Worm (Caenorhabditis elegans) whole organism, L2 larva: ENCODE results near the gene srh-272.

ENCODE experiments used
- C34F6.9 ChIP-seq: fragments of 150-350 bp; optimal IDR thresholded peaks from 2 replicates; lab custom pipeline; 2014; ENCODE audit warnings: missing biosample characterization, missing genetic modification characterization
- F13H6.1 ChIP-seq: sonication (generic microtip); optimal IDR thresholded peaks from 2 replicates; lab custom pipeline; 2016; ENCODE audit warnings: missing genetic modification characterization, missing compliant biosample characterization
- R02D3.7 ChIP-seq: fragments of 150-350 bp; optimal IDR thresholded peaks from 2 replicates; lab custom pipeline; 2014; ENCODE audit warnings: missing biosample characterization, missing genetic modification characterization
- Y55F3AM.14 ChIP-seq: fragments of 200-800 bp; sonication (Bioruptor generic); optimal IDR thresholded peaks from 2 replicates; lab custom pipeline; 2018; ENCODE audit warnings: mild to moderate bottlenecking, missing genetic modification characterization, missing compliant biosample characterization
- ZK546.5 ChIP-seq: sonication (generic microtip); optimal IDR thresholded peaks from 2 replicates; lab custom pipeline; 2017; ENCODE audit warnings: missing biosample characterization, missing genetic modification characterization
- ama-1 ChIP-seq: fragments of 150-350 bp; optimal IDR thresholded peaks from 2 replicates; lab custom pipeline; 2018; ENCODE audit warnings: inconsistent platforms
- blmp-1 ChIP-seq: sonication (generic microtip); optimal IDR thresholded peaks from 2 replicates; lab custom pipeline; 2017; ENCODE audit warnings: missing genetic modification characterization, mild to moderate bottlenecking, missing compliant biosample characterization, antibody characterized with exemption, moderate library complexity; ENCODE audit not compliant: insufficient read depth
- ceh-82 ChIP-seq: fragments of 150-350 bp; optimal IDR thresholded peaks from 2 replicates; lab custom pipeline; 2014; ENCODE audit warnings: missing biosample characterization, missing genetic modification characterization
- crh-2 ChIP-seq: sonication (generic microtip); optimal IDR thresholded peaks from 2 replicates; lab custom pipeline; 2017; ENCODE audit warnings: missing biosample characterization, missing genetic modification characterization
- dmd-4 ChIP-seq: sonication (generic microtip); optimal IDR thresholded peaks from 2 replicates; lab custom pipeline; 2017; ENCODE audit warnings: missing biosample characterization, missing genetic modification characterization
- egl-27 ChIP-seq: sonication (generic microtip); optimal IDR thresholded peaks from 3 replicates; lab custom pipeline; 2017; ENCODE audit warnings: missing biosample characterization, missing genetic modification reagents, missing genetic modification characterization
- elt-1 ChIP-seq: fragments of 150-350 bp; optimal IDR thresholded peaks from 2 replicates; lab custom pipeline; 2014; ENCODE audit warnings: missing biosample characterization, missing genetic modification characterization
- elt-3 ChIP-seq: sonication (generic microtip); optimal IDR thresholded peaks from 2 replicates; lab custom pipeline; 2017; ENCODE audit warnings: missing biosample characterization, missing genetic modification characterization
- fos-1 ChIP-seq: fragments of 150-350 bp; optimal IDR thresholded peaks from 2 replicates; lab custom pipeline; 2014; ENCODE audit warnings: missing biosample characterization, missing genetic modification characterization
- gmeb-1 ChIP-seq: fragments of 150-350 bp; optimal IDR thresholded peaks from 2 replicates; lab custom pipeline; 2014; ENCODE audit warnings: missing biosample characterization, missing genetic modification characterization
- lin-11 ChIP-seq: fragments of 150-350 bp; sonication (generic microtip); optimal IDR thresholded peaks from 2 replicates; lab custom pipeline; 2014; ENCODE audit warnings: missing biosample characterization, missing genetic modification characterization, inconsistent platforms, mixed read lengths
- lin-13 ChIP-seq: fragments of 150-350 bp; optimal IDR thresholded peaks from 2 replicates; lab custom pipeline; 2014; ENCODE audit warnings: missing biosample characterization, missing genetic modification reagents, missing genetic modification characterization
- lin-39 ChIP-seq: fragments of 150-350 bp; optimal IDR thresholded peaks from 2 replicates; lab custom pipeline; 2014; ENCODE audit warnings: missing biosample characterization, missing genetic modification reagents, missing genetic modification characterization
- mab-5 ChIP-seq: fragments of 150-350 bp; optimal IDR thresholded peaks from 2 replicates; lab custom pipeline; 2014; ENCODE audit warnings: missing biosample characterization, missing genetic modification characterization
- mdl-1 ChIP-seq, 2 experiments: fragments of 150-350 bp in 1 of 2; sonication (generic microtip) in 1 of 2; optimal IDR thresholded peaks; 2 replicates each; lab custom pipeline; 2017; ENCODE audit warnings: missing biosample characterization in 2 of 2, missing genetic modification characterization in 2 of 2
- nhr-11 ChIP-seq: fragments of 150-350 bp; optimal IDR thresholded peaks from 2 replicates; lab custom pipeline; 2014; ENCODE audit warnings: missing biosample characterization, missing genetic modification characterization
- nhr-12 ChIP-seq: fragments of 150-350 bp; optimal IDR thresholded peaks from 2 replicates; lab custom pipeline; 2014; ENCODE audit warnings: missing biosample characterization, missing genetic modification characterization
- nhr-129 ChIP-seq: fragments of 150-350 bp; optimal IDR thresholded peaks from 2 replicates; lab custom pipeline; 2014; ENCODE audit warnings: missing biosample characterization, missing genetic modification characterization
- nhr-21 ChIP-seq: fragments of 150-350 bp; optimal IDR thresholded peaks from 2 replicates; lab custom pipeline; 2014; ENCODE audit warnings: missing biosample characterization, missing genetic modification characterization
- nhr-25 ChIP-seq: fragments of 150-350 bp; sonication (generic microtip); optimal IDR thresholded peaks from 3 replicates; lab custom pipeline; 2014; ENCODE audit warnings: missing biosample characterization, missing genetic modification characterization
- nhr-6 ChIP-seq: fragments of 150-350 bp; optimal IDR thresholded peaks from 2 replicates; lab custom pipeline; 2014; ENCODE audit warnings: missing biosample characterization, missing genetic modification characterization
- peb-1 ChIP-seq: fragments of 150-350 bp; optimal IDR thresholded peaks from 2 replicates; lab custom pipeline; 2014; ENCODE audit warnings: missing biosample characterization, missing genetic modification characterization
- sem-4 ChIP-seq: fragments of 150-350 bp; optimal IDR thresholded peaks from 2 replicates; lab custom pipeline; 2014; ENCODE audit warnings: missing biosample characterization, missing genetic modification reagents, missing genetic modification characterization
- unc-39 ChIP-seq: fragments of 150-350 bp; optimal IDR thresholded peaks from 2 replicates; lab custom pipeline; 2014; ENCODE audit warnings: missing biosample characterization, missing genetic modification characterization
- unc-55 ChIP-seq: fragments of 150-350 bp; sonication (generic microtip); optimal IDR thresholded peaks from 3 replicates; lab custom pipeline; 2014; ENCODE audit warnings: missing biosample characterization, missing genetic modification reagents, missing genetic modification characterization
- unc-62 ChIP-seq: fragments of 150-350 bp; optimal IDR thresholded peaks from 2 replicates; lab custom pipeline; 2014; ENCODE audit warnings: missing biosample characterization, missing genetic modification reagents, missing genetic modification characterization
- zag-1 ChIP-seq: fragments of 150-350 bp; optimal IDR thresholded peaks from 2 replicates; lab custom pipeline; 2014; ENCODE audit warnings: missing biosample characterization, missing genetic modification characterization
- ztf-1 ChIP-seq: fragments of 200-800 bp; sonication (Bioruptor generic); conservative IDR thresholded peaks from 2 replicates; pipeline ENCODE4 v1.3.6; 2022; ENCODE audit warnings: missing genetic modification characterization, missing compliant biosample characterization
- ztf-4 ChIP-seq: fragments of 150-350 bp; optimal IDR thresholded peaks from 2 replicates; lab custom pipeline; 2014; ENCODE audit warnings: missing biosample characterization, missing genetic modification characterization

The srh-272 gene

DNA sequence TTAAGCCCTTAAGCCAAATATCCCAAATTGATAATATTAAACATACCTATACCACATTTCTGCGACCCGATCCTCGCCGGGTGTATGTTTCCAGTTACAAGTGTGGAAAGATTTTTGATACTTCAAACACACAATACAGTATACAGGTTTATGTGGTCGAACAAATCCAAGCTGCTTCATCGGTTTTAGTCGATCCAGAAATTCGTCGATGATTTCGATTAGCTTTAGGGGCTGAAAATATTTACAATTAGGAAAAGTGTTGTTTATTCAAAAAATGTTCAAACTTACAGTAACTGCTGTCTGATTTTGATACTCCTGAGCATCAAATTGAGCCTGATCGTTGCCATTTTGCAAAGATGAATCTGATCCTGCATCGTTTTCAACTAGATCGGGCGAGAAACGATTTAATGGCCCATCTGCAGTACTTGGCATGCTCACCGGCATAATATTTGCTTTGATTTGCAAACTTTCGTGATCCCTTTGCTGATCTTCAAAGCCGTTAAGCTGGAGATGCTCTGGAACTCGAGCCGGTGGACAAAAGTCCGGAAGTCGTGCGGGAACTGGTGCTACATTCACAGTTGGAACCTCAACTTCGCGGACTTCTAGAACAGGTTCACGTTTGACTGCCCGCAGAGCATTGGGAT lies 13.2 kb downstream of the srh-272 start:
- no peak for TF ChIP-seq C34F6.9 (tag; lab: Kevin White, UChicago)
- no peak for TF ChIP-seq gmeb-1 (tag; lab: Kevin White, UChicago)
- no peak for TF ChIP-seq nhr-129 (tag; lab: Kevin White, UChicago)
- no peak for TF ChIP-seq nhr-6 (tag; lab: Kevin White, UChicago)
- TF ChIP-seq, all 48 proteins: peak for 0

DNA sequence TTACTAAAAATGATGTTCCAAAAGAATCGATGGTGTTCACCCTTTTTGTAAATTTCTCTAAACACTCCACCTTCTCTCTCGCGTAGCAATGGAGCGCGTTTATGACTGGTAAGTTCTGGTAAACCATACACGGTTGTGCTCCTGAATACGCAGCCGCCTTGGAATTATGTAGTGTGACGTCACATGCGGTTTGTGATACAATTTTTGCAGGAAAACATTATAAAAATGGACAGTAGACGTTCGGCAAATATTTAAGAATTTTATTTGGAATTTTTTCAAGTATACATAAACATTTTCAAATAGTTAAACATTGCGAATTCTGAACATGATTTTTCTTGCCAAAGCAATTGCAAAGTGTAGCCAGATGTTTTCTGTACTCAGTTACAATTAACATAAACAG lies 14.4 kb downstream of the srh-272 start, which contains the start of gene F37B4.10:
Gene F37B4.10, minus strand, starts transcription at position 101 of the 400 bp plus-strand sequence.
- TF ChIP-seq nhr-6 (tag; lab: Kevin White, UChicago) (no peak), dmd-4 (tag; lab: Kevin White, UChicago) (no peak), lin-39 (no peak), lin-13 (GFP tag; lab: Kevin White, UChicago) (no peak), unc-55 (GFP tag; lab: Kevin White, UChicago) (peak; percentile 32)

DNA sequence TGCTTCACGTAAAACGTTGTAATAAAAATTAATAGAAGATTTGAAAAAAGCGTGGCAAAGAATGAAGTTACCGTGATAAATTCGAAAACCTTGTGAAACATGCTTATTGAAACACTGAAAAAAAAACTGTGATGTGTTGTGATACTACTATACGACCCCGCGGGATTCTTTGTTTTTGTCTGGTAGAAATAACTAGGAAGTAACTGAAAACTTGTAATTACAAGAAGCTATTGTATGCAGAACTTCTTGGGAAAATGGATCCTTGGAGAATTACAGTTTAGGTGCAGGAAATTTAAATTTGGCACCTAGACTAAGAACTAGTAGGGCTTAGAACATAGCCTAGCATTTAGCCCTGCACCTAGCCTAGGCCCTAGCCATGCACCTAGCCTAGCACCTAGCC lies 16.7 kb downstream of the srh-272 start, which contains the start of gene str-39:
Gene str-39, minus strand, starts transcription at position 101 of the 400 bp plus-strand sequence.
- TF ChIP-seq gmeb-1 (tag; lab: Kevin White, UChicago) (no peak), ZK546.5 (tag; lab: Kevin White, UChicago) (no peak), ceh-82 (no peak), nhr-12 (tag; lab: Kevin White, UChicago) (no peak), peb-1 (tag; lab: Kevin White, UChicago) (no peak), zag-1 (tag; lab: Kevin White, UChicago) (no peak), nhr-21 (tag; lab: Kevin White, UChicago) (no peak), nhr-11 (tag; lab: Kevin White, UChicago) (no peak), crh-2 (no peak), mab-5 (tag; lab: Kevin White, UChicago) (no peak), Y55F3AM.14 (no peak), blmp-1 (tag; lab: Kevin White, UChicago) (no peak), unc-39 (tag; lab: Kevin White, UChicago) (no peak), ama-1 (lab: Kevin White, UChicago) (no peak), nhr-25 (tag; lab: Kevin White, UChicago) (no peak), egl-27 (no peak), lin-39 (no peak), nhr-129 (tag; lab: Kevin White, UChicago) (no peak), elt-1 (no peak), lin-11 (no peak)

DNA sequence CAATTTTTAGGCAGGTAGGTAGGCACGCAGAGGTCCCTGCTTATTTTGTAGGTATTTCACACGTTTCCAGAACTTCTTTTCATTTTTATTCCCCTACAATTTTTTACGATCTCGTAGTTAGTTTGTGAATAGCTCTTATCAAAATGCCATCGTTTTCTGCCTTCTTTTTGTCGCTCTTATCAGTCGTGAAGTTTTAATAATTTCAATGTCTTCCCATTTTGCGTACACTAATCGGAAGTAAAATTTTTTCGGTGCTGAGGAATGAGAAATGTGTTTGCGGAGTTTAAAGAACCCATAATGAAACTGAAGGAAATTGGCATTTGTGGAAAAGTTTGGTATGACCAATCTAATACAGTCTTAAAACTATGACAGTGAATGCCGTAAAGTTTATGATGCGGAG lies 17.2 kb downstream of the srh-272 start:
- no peak for TF ChIP-seq F13H6.1 (tag; lab: Kevin White, UChicago)
- no peak for TF ChIP-seq blmp-1 (tag; lab: Kevin White, UChicago)
- no peak for TF ChIP-seq sem-4 (tag; lab: Kevin White, UChicago)
- no peak for TF ChIP-seq egl-27
- no peak for TF ChIP-seq nhr-12 (tag; lab: Kevin White, UChicago)
- no peak for TF ChIP-seq dmd-4 (tag; lab: Kevin White, UChicago)
- peak; percentile 31 for TF ChIP-seq gmeb-1 (tag; lab: Kevin White, UChicago)
- TF ChIP-seq R02D3.7: no peak
- peak; percentile 82 for TF ChIP-seq fos-1 (tag; lab: Kevin White, UChicago)
- no peak for TF ChIP-seq ztf-4 (tag; lab: Kevin White, UChicago)
- TF ChIP-seq unc-62 (GFP tag; lab: Kevin White, UChicago): no peak
- TF ChIP-seq nhr-11 (tag; lab: Kevin White, UChicago): no peak
- no peak for TF ChIP-seq C34F6.9 (tag; lab: Kevin White, UChicago)
- TF ChIP-seq mdl-1 (tag; optimal IDR thresholded peaks at IDR 0.05; lab: Kevin White, UChicago): no peak
- TF ChIP-seq ama-1 (lab: Kevin White, UChicago): no peak
- no peak for TF ChIP-seq elt-3 (tag; lab: Kevin White, UChicago)

DNA sequence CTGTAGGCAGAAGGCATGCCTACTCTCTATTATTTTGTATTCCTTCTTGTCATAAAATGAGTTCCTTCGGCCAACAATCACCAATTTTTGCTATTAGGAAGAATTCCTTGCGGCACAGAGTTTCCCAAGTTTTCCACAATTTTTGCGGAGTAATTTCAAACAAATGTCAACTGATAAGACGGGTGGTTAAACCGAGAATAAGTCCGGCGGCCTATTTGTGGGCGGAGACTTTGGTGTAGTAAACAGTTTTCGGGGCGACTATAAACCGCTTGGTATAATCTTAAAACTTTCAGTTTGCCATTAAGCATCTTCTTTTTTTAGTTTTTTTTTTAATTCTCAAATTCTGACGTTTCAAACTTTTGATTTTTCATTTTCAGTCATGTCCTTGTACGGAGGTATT lies 17.9 kb downstream of the srh-272 start, which contains the start of gene ifc-1:
Gene ifc-1, plus strand, starts transcription at position 378 of the 400 bp plus-strand sequence.
- peak; percentile 34 for TF ChIP-seq fos-1 (tag; lab: Kevin White, UChicago)
- no peak for TF ChIP-seq ztf-1
- TF ChIP-seq, all 48 proteins: peak for 1
